Worm (Caenorhabditis elegans) whole organism, mixed stage, embryonic: ENCODE measurements around the gene F52C12.6.

ENCODE experiments used
- nhr-12 ChIP-seq: fragments of 150-350 bp; optimal IDR thresholded peaks from 2 replicates; lab custom pipeline; 2014; ENCODE audit warnings: missing biosample characterization, missing genetic modification characterization
- pha-4 ChIP-seq: fragments of 150-350 bp; optimal IDR thresholded peaks from 2 replicates; lab custom pipeline; 2018; ENCODE audit warnings: missing biosample characterization, missing genetic modification reagents, missing genetic modification characterization

DNA sequence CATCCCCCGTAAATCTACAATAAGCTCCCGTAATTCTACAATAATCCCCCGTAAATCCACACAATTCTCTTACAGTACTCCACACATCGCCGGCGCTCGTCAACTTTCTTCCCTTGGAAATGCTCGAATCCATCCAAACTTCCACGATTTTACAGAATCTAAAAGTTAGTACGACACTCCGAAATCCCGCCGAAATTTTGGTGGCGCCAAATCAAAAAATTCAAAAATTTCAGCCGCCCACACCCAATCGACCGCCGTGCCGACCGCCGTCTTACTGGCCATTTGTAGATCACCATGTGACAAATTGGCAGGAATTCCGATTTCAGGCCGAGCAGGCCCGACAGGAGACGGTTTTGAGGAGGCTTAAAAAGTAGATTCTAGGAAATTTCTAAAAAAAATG lies 4.2 kb upstream of the F52C12.6 start:
- TF ChIP-seq pha-4 (no peak), nhr-12 (tag; lab: Kevin White, UChicago) (no peak)
